Fruit fly (Drosophila melanogaster) whole organism: Measurements from ENCODE around the gene Dlip1.

ENCODE experiments used
- Dll ChIP-seq: fragments of >200 bp; optimal IDR thresholded peaks from 2 replicates; lab custom pipeline; 2017
- pan ChIP-seq: fragments of >200 bp; optimal IDR thresholded peaks from 2 replicates; lab custom pipeline; 2017
- psq ChIP-seq: fragments of >200 bp; optimal IDR thresholded peaks from 2 replicates; lab custom pipeline; 2017
- usp ChIP-seq: fragments of >200 bp; optimal IDR thresholded peaks from 2 replicates; lab custom pipeline; 2017; ENCODE audit warnings: missing biosample characterization, missing genetic modification characterization, mixed read lengths

DNA sequence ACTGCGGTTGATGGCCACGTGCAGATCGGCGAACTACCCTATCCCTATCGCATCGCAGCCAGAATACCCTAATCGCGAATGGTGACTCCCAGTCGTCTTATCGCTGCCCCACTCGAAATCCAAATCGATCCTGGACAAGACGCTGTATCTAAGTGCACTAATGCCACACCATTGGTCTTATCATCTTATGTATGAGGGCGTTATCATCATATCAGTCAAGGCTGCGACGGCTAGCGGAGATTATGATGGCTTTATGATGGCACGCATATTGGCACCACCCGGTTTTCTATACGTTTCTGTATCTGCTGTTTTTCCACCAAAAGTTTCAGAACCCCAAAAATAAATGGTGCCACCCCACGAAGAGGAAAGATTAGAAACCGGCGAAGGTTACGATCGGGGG is 41.8 kb downstream of the Dlip1 start:
- no peak for TF ChIP-seq Dll (lab: Kevin White, UChicago)
- TF ChIP-seq psq (lab: Kevin White, UChicago), result no peak
- no peak for TF ChIP-seq usp (GFP tag; lab: Kevin White, UChicago)
- TF ChIP-seq pan, result no peak
